Worm (Caenorhabditis elegans) whole organism, mixed stage, embryonic: ENCODE results near the gene mrpl-20.
"Not testable (repeated sequence)": the region's sequence is repeated elsewhere in the genome, so short reads cannot be mapped to it uniquely, and the experiment has no call there.

Experiments
- blmp-1 ChIP-seq: fragments of 150-350 bp; optimal IDR thresholded peaks from 2 replicates; lab custom pipeline; 2014; ENCODE audit warnings: missing biosample characterization, missing genetic modification characterization
- ceh-39 ChIP-seq: fragments of 150-350 bp; optimal IDR thresholded peaks from 2 replicates; lab custom pipeline; 2014; ENCODE audit warnings: missing biosample characterization, missing genetic modification characterization
- ceh-43 ChIP-seq: fragments of 200-800 bp; sonication (Bioruptor generic); optimal IDR thresholded peaks from 2 replicates; lab custom pipeline; 2018; ENCODE audit warnings: mild to moderate bottlenecking, missing genetic modification characterization, moderate library complexity, missing compliant biosample characterization
- ces-1 ChIP-seq: fragments of 150-350 bp; optimal IDR thresholded peaks from 2 replicates; lab custom pipeline; 2014; ENCODE audit warnings: missing biosample characterization, missing genetic modification reagents, missing genetic modification characterization
- elt-1 ChIP-seq: sonication (generic microtip); optimal IDR thresholded peaks from 2 replicates; lab custom pipeline; 2017; ENCODE audit warnings: missing genetic modification characterization, mild to moderate bottlenecking, missing compliant biosample characterization, antibody characterized with exemption, moderate library complexity, borderline replicate concordance; ENCODE audit not compliant: insufficient read depth
- elt-3 ChIP-seq: fragments of 150-350 bp; optimal IDR thresholded peaks from 2 replicates; lab custom pipeline; 2014; ENCODE audit warnings: missing biosample characterization, missing genetic modification characterization
- mep-1 ChIP-seq: fragments of 150-350 bp; optimal IDR thresholded peaks from 2 replicates; lab custom pipeline; 2017; ENCODE audit warnings: missing biosample characterization, missing genetic modification reagents, missing genetic modification characterization, inconsistent platforms
- nhr-12 ChIP-seq: fragments of 150-350 bp; optimal IDR thresholded peaks from 2 replicates; lab custom pipeline; 2014; ENCODE audit warnings: missing biosample characterization, missing genetic modification characterization
- pha-4 ChIP-seq: fragments of 150-350 bp; optimal IDR thresholded peaks from 2 replicates; lab custom pipeline; 2018; ENCODE audit warnings: missing biosample characterization, missing genetic modification reagents, missing genetic modification characterization
- unc-120 ChIP-seq: sonication (generic microtip); optimal IDR thresholded peaks from 2 replicates; lab custom pipeline; 2017; ENCODE audit warnings: missing genetic modification characterization, missing compliant biosample characterization; ENCODE audit not compliant: poor library complexity, severe bottlenecking
- unc-62 ChIP-seq: fragments of 150-350 bp; optimal IDR thresholded peaks from 2 replicates; lab custom pipeline; 2014; ENCODE audit warnings: missing biosample characterization, missing genetic modification reagents, missing genetic modification characterization
- zip-8 ChIP-seq: fragments of 150-350 bp; optimal IDR thresholded peaks from 2 replicates; lab custom pipeline; 2014; ENCODE audit warnings: missing biosample characterization, missing genetic modification characterization
- ztf-11 ChIP-seq: fragments of 150-350 bp; optimal IDR thresholded peaks from 2 replicates; lab custom pipeline; 2014; ENCODE audit warnings: missing biosample characterization, missing genetic modification characterization

- TF ChIP-seq ces-1 (GFP tag; lab: Kevin White, UChicago); elt-1 (tag; lab: Kevin White, UChicago); unc-62 (GFP tag; lab: Kevin White, UChicago); unc-120 (tag; lab: Kevin White, UChicago); ceh-43 (GFP tag; lab: Kevin White, UChicago); pha-4 (tag; lab: Kevin White, UChicago); ztf-11 (tag; lab: Kevin White, UChicago); nhr-12 (tag; lab: Kevin White, UChicago); zip-8 (tag; lab: Kevin White, UChicago); blmp-1; ceh-39 (tag; lab: Kevin White, UChicago); mep-1 (tag; lab: Kevin White, UChicago); elt-3: not testable (repeated sequence)
Observed at ce11 chrII:13308990-13309389, 29.1 kb upstream of the mrpl-20 start, which contains the start of gene faxc-2.
